Worm (Caenorhabditis elegans): ENCODE results near the gene F16B4.6.

DNA sequence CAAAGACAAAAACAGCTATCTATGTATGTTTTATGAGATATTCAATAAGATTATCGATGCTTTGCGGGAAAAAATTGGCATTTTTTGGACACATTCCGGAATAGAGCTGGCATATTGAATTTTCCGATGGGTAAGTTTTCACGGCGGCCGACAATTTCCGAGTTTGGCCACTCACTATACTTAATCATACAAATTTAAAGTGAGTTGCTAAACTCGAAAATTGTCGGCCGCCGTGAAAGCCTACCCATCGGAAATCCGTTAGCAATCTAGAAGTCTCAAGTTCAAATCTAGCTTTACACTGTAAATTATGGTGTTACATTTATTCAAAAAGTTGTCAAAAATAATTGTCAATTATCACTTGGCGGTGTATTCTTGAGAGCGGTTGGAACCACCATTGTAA is 36.3 kb upstream of the F16B4.6 start:
- no peak for TF ChIP-seq W03F9.2 (tag; optimal IDR thresholded peaks at IDR 0.05)
- no peak for TF ChIP-seq him-1 (tag; optimal IDR thresholded peaks at IDR 0.05)
- TF ChIP-seq dao-5 (tag; optimal IDR thresholded peaks at IDR 0.05), result no peak

Data from whole organism, L4/young adult.